Worm (Caenorhabditis elegans) whole organism, L2 larva: ENCODE results near the gene F49C5.3.

Source experiments
- F13H6.1 ChIP-seq: sonication (generic microtip); optimal IDR thresholded peaks from 2 replicates; lab custom pipeline; 2016; ENCODE audit warnings: missing genetic modification characterization, missing compliant biosample characterization
- R02D3.7 ChIP-seq: fragments of 150-350 bp; optimal IDR thresholded peaks from 2 replicates; lab custom pipeline; 2014; ENCODE audit warnings: missing biosample characterization, missing genetic modification characterization
- Y55F3AM.14 ChIP-seq: fragments of 200-800 bp; sonication (Bioruptor generic); optimal IDR thresholded peaks from 2 replicates; lab custom pipeline; 2018; ENCODE audit warnings: mild to moderate bottlenecking, missing genetic modification characterization, missing compliant biosample characterization
- aly-2 ChIP-seq: fragments of 150-350 bp; optimal IDR thresholded peaks from 2 replicates; lab custom pipeline; 2014; ENCODE audit warnings: missing biosample characterization, missing genetic modification characterization
- crh-2 ChIP-seq: sonication (generic microtip); optimal IDR thresholded peaks from 2 replicates; lab custom pipeline; 2017; ENCODE audit warnings: missing biosample characterization, missing genetic modification characterization
- dmd-4 ChIP-seq: sonication (generic microtip); optimal IDR thresholded peaks from 2 replicates; lab custom pipeline; 2017; ENCODE audit warnings: missing biosample characterization, missing genetic modification characterization
- elt-1 ChIP-seq: fragments of 150-350 bp; optimal IDR thresholded peaks from 2 replicates; lab custom pipeline; 2014; ENCODE audit warnings: missing biosample characterization, missing genetic modification characterization
- fos-1 ChIP-seq: fragments of 150-350 bp; optimal IDR thresholded peaks from 2 replicates; lab custom pipeline; 2014; ENCODE audit warnings: missing biosample characterization, missing genetic modification characterization
- lin-13 ChIP-seq: fragments of 150-350 bp; optimal IDR thresholded peaks from 2 replicates; lab custom pipeline; 2014; ENCODE audit warnings: missing biosample characterization, missing genetic modification reagents, missing genetic modification characterization
- mab-5 ChIP-seq: fragments of 150-350 bp; optimal IDR thresholded peaks from 2 replicates; lab custom pipeline; 2014; ENCODE audit warnings: missing biosample characterization, missing genetic modification characterization
- mbf-1 ChIP-seq: sonication (generic microtip); optimal IDR thresholded peaks from 2 replicates; lab custom pipeline; 2017; ENCODE audit warnings: missing biosample characterization, missing genetic modification characterization
- mdl-1 ChIP-seq, 2 experiments: fragments of 150-350 bp in 1 of 2; sonication (generic microtip) in 1 of 2; optimal IDR thresholded peaks; 2 replicates each; lab custom pipeline; 2017; ENCODE audit warnings: missing biosample characterization in 2 of 2, missing genetic modification characterization in 2 of 2
- nhr-10 ChIP-seq: sonication (generic microtip); optimal IDR thresholded peaks from 2 replicates; lab custom pipeline; 2017; ENCODE audit warnings: missing biosample characterization, missing genetic modification characterization
- nhr-11 ChIP-seq: fragments of 150-350 bp; optimal IDR thresholded peaks from 2 replicates; lab custom pipeline; 2014; ENCODE audit warnings: missing biosample characterization, missing genetic modification characterization
- nhr-12 ChIP-seq: fragments of 150-350 bp; optimal IDR thresholded peaks from 2 replicates; lab custom pipeline; 2014; ENCODE audit warnings: missing biosample characterization, missing genetic modification characterization
- nhr-23 ChIP-seq: fragments of 150-350 bp; optimal IDR thresholded peaks from 2 replicates; lab custom pipeline; 2014; ENCODE audit warnings: missing biosample characterization, missing genetic modification reagents, missing genetic modification characterization
- nhr-237 ChIP-seq: fragments of 150-350 bp; optimal IDR thresholded peaks from 2 replicates; lab custom pipeline; 2014; ENCODE audit warnings: missing biosample characterization, missing genetic modification characterization
- nhr-25 ChIP-seq: fragments of 150-350 bp; sonication (generic microtip); optimal IDR thresholded peaks from 3 replicates; lab custom pipeline; 2014; ENCODE audit warnings: missing biosample characterization, missing genetic modification characterization
- nhr-6 ChIP-seq: fragments of 150-350 bp; optimal IDR thresholded peaks from 2 replicates; lab custom pipeline; 2014; ENCODE audit warnings: missing biosample characterization, missing genetic modification characterization
- peb-1 ChIP-seq: fragments of 150-350 bp; optimal IDR thresholded peaks from 2 replicates; lab custom pipeline; 2014; ENCODE audit warnings: missing biosample characterization, missing genetic modification characterization
- sem-4 ChIP-seq: fragments of 150-350 bp; optimal IDR thresholded peaks from 2 replicates; lab custom pipeline; 2014; ENCODE audit warnings: missing biosample characterization, missing genetic modification reagents, missing genetic modification characterization
- skn-1 ChIP-seq: sonication (generic microtip); optimal IDR thresholded peaks from 2 replicates; lab custom pipeline; 2017; ENCODE audit warnings: missing biosample characterization, missing genetic modification characterization
- sma-9 ChIP-seq, 2 experiments: fragments of 150-350 bp in 1 of 2; sonication (generic microtip) in 1 of 2; optimal IDR thresholded peaks; 2 replicates each; lab custom pipeline; 2014 to 2016; ENCODE audit warnings: missing genetic modification characterization in 2 of 2, mild to moderate bottlenecking in 1 of 2, missing biosample characterization in 1 of 2, missing compliant biosample characterization in 1 of 2, missing genetic modification reagents in 1 of 2, moderate library complexity in 1 of 2
- snpc-4 ChIP-seq: fragments of 150-350 bp; optimal IDR thresholded peaks from 2 replicates; lab custom pipeline; 2014; ENCODE audit warnings: missing biosample characterization, missing genetic modification characterization
- unc-39 ChIP-seq: fragments of 150-350 bp; optimal IDR thresholded peaks from 2 replicates; lab custom pipeline; 2014; ENCODE audit warnings: missing biosample characterization, missing genetic modification characterization
- unc-55 ChIP-seq: fragments of 150-350 bp; sonication (generic microtip); optimal IDR thresholded peaks from 3 replicates; lab custom pipeline; 2014; ENCODE audit warnings: missing biosample characterization, missing genetic modification reagents, missing genetic modification characterization
- unc-62 ChIP-seq: fragments of 150-350 bp; optimal IDR thresholded peaks from 2 replicates; lab custom pipeline; 2014; ENCODE audit warnings: missing biosample characterization, missing genetic modification reagents, missing genetic modification characterization
- zag-1 ChIP-seq: fragments of 150-350 bp; optimal IDR thresholded peaks from 2 replicates; lab custom pipeline; 2014; ENCODE audit warnings: missing biosample characterization, missing genetic modification characterization
- ztf-11 ChIP-seq: sonication (generic microtip); optimal IDR thresholded peaks from 2 replicates; lab custom pipeline; 2017; ENCODE audit warnings: missing biosample characterization, missing genetic modification characterization
- ztf-4 ChIP-seq: fragments of 150-350 bp; optimal IDR thresholded peaks from 2 replicates; lab custom pipeline; 2014; ENCODE audit warnings: missing biosample characterization, missing genetic modification characterization

The F49C5.3 gene

DNA sequence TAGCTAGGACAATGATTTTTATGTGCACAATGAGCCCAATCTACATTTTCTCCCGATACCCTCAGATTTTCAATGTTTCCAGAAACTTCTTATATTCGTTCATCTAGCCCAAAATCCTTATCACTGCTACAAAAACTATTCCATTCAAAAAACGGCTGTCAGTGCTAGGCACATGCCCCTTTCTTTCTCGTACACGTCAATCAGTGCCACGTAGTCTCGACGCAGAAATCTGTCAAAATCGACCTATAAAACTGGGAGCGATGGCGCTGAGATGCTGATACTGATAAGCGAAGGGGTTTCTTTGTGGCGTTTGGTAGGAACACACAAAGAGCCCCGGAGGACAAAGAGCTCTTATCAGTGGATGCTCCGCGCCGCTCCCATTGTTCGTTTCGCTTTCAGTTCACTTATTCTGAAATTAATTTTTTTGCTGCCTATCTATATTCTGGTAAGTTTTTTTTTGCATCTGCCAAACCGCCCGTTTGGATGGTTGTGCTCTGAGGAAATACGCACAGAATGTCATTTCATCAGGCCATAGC, 17.4 kb upstream of the F49C5.3 start, which contains the start of gene srh-70:
TSS of gene srh-70 (minus strand) at position 51 of the 536 bp plus-strand sequence.
- TF ChIP-seq F13H6.1 (no peak), fos-1 (tag; lab: Kevin White, UChicago) (peak; percentile 78), crh-2 (tag; lab: Kevin White, UChicago) (peak; percentile 55), elt-1 (no peak), sma-9 (GFP tag; optimal IDR thresholded peaks at IDR 0.05; lab: Kevin White, UChicago) (peak; percentile 33), sma-9 (tag; optimal IDR thresholded peaks at IDR 0.05; lab: Kevin White, UChicago) (no peak)

DNA sequence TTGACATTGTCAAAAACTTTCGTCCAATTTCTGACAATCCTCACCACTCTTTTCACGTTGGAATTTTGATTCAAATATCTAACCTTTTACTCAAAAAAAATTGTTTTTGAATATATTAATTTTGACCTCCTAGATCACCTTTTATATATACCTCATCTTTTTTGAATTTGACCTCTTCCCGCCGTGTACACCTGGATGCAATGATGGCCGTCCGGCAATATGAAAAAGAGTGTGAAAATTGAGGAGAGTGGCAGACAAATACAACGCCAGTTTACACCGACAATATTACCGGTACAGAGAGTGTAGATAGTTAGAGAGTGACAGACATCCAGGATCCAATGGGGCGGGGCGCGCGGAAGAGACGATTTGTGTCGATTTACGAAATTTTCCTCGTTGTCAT, 16.7 kb upstream of the F49C5.3 start, which contains the start of gene ceh-99:
TSS of gene ceh-99 (plus strand) at position 366 of the 400 bp plus-strand sequence.
- no peak for TF ChIP-seq nhr-10 (tag; lab: Kevin White, UChicago)
- no peak for TF ChIP-seq sem-4 (tag; lab: Kevin White, UChicago)
- no peak for TF ChIP-seq R02D3.7
- no peak for TF ChIP-seq snpc-4 (tag; lab: Kevin White, UChicago)
- TF ChIP-seq nhr-12 = no peak
- no peak for TF ChIP-seq elt-1
- TF ChIP-seq aly-2 (tag; lab: Kevin White, UChicago) = no peak
- no peak for TF ChIP-seq mab-5 (tag; lab: Kevin White, UChicago)
- no peak for TF ChIP-seq dmd-4
- TF ChIP-seq lin-13 = no peak
- no peak for TF ChIP-seq nhr-6 (tag; lab: Kevin White, UChicago)

ce11 chrII:12525526-12525925, 10.8 kb upstream of the F49C5.3 start, which contains the start of gene srx-118:
Gene srx-118, plus strand, starts transcription at chrII:12525826.
- TF ChIP-seq mdl-1 (tag; optimal IDR thresholded peaks at IDR 0.05; lab: Kevin White, UChicago) (no peak), skn-1 (tag; lab: Kevin White, UChicago) (no peak), nhr-23 (tag; lab: Kevin White, UChicago) (no peak), crh-2 (tag; lab: Kevin White, UChicago) (no peak), lin-13 (no peak), nhr-10 (tag; lab: Kevin White, UChicago) (no peak), nhr-237 (tag; lab: Kevin White, UChicago) (no peak), dmd-4 (no peak), mbf-1 (tag; lab: Kevin White, UChicago) (no peak), unc-62 (GFP tag; lab: Kevin White, UChicago) (no peak), aly-2 (tag; lab: Kevin White, UChicago) (no peak), unc-39 (tag; lab: Kevin White, UChicago) (no peak), unc-55 (GFP tag; lab: Kevin White, UChicago) (no peak), zag-1 (tag; lab: Kevin White, UChicago) (no peak), elt-1 (no peak)
- TF ChIP-seq, all 48 proteins: peak for 0

DNA sequence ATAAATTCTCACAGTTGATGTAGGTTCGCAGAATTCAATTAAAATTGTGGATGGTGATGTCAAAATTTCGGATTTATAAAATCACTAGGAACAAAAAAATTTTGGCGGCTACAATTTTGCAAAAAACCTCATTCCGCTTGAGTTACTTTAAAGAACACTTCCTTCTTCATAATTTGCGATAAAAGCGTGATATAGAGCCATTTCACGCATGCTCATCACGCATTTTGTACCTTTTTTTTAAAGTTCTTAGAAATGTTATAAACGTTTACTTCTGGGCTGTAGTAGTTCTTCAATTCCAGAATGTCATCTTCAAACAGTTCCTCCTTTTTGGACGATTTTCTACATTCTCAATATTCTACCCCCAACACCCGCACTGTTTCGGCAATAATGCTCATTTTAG, 8.4 kb upstream of the F49C5.3 start, which contains the start of gene srx-119:
TSS of gene srx-119 (plus strand) at position 301 of the 400 bp plus-strand sequence.
- TF ChIP-seq nhr-25 (tag; lab: Kevin White, UChicago) (no peak), zag-1 (tag; lab: Kevin White, UChicago) (no peak)

- no peak for TF ChIP-seq mdl-1 (tag; optimal IDR thresholded peaks at IDR 0.05; lab: Kevin White, UChicago)
- TF ChIP-seq nhr-25 (tag; lab: Kevin White, UChicago) = no peak
- no peak for TF ChIP-seq peb-1 (tag; lab: Kevin White, UChicago)
- no peak for TF ChIP-seq nhr-12
- TF ChIP-seq unc-39 (tag; lab: Kevin White, UChicago) = no peak
- no peak for TF ChIP-seq dmd-4
- no peak for TF ChIP-seq ztf-4 (tag; lab: Kevin White, UChicago)
- TF ChIP-seq Y55F3AM.14 (GFP tag; lab: Kevin White, UChicago) = no peak
- TF ChIP-seq unc-62 (GFP tag; lab: Kevin White, UChicago) = no peak
- TF ChIP-seq crh-2 (tag; lab: Kevin White, UChicago) = no peak
- no peak for TF ChIP-seq ztf-11 (tag; lab: Kevin White, UChicago)
- TF ChIP-seq nhr-11 = no peak
- TF ChIP-seq nhr-23 (tag; lab: Kevin White, UChicago) = no peak
- TF ChIP-seq sma-9 (GFP tag; optimal IDR thresholded peaks at IDR 0.05; lab: Kevin White, UChicago) = no peak
- no peak for TF ChIP-seq sma-9 (tag; optimal IDR thresholded peaks at IDR 0.05; lab: Kevin White, UChicago)
Measured at ce11 chrII:12530958-12531357, 5.3 kb upstream of the F49C5.3 start, which contains the start of gene srx-120. Gene srx-120, plus strand, starts transcription at chrII:12531258.
